Fruit fly (Drosophila melanogaster) whole organism, prepupa: ENCODE measurements around the gene Iml1.

Experiments used
- CG11294 ChIP-seq: fragments of 200-800 bp; sonication (Bioruptor generic); IDR thresholded peaks from 2 replicates; pipeline ENCODE4 v1.3.6; 2022; ENCODE audit warnings: missing biosample characterization, missing genetic modification characterization
- CG11762 ChIP-seq: fragments of 200-800 bp; sonication (Bioruptor generic); optimal IDR thresholded peaks from 3 replicates; lab custom pipeline; 2016; ENCODE audit warnings: missing biosample characterization, missing genetic modification characterization; ENCODE audit not compliant: insufficient read depth
- CG34406 ChIP-seq: fragments of 200-800 bp; sonication (Bioruptor generic); optimal IDR thresholded peaks from 3 replicates; lab custom pipeline; 2016; ENCODE audit warnings: missing biosample characterization, missing genetic modification characterization
- CG8319 ChIP-seq: fragments of 200-800 bp; sonication (Bioruptor generic); optimal IDR thresholded peaks from 3 replicates; lab custom pipeline; 2016; ENCODE audit warnings: missing biosample characterization, missing genetic modification characterization
- Ets96B ChIP-seq: fragments of 200-800 bp; optimal IDR thresholded peaks from 2 replicates; lab custom pipeline; 2019; ENCODE audit warnings: missing biosample characterization, mild to moderate bottlenecking, missing genetic modification characterization, moderate library complexity
- Gug ChIP-seq: fragments of 200-800 bp; sonication (Bioruptor generic); IDR thresholded peaks from 2 replicates; pipeline ENCODE4 v1.3.6; 2022; ENCODE audit warnings: missing biosample characterization, missing genetic modification characterization
- OdsH ChIP-seq: fragments of 200-800 bp; sonication (Bioruptor generic); optimal IDR thresholded peaks from 3 replicates; lab custom pipeline; 2016; ENCODE audit warnings: missing biosample characterization, missing genetic modification characterization
- Smox ChIP-seq: fragments of 200-800 bp; sonication (Bioruptor generic); optimal IDR thresholded peaks from 3 replicates; lab custom pipeline; 2016; ENCODE audit warnings: missing biosample characterization, missing genetic modification characterization
- Sox102F ChIP-seq: fragments of 200-800 bp; sonication (Bioruptor generic); optimal IDR thresholded peaks from 2 replicates; lab custom pipeline; 2016; ENCODE audit warnings: missing biosample characterization, mild to moderate bottlenecking, missing genetic modification characterization
- Sox14 ChIP-seq: fragments of 200-800 bp; sonication (Bioruptor generic); optimal IDR thresholded peaks from 3 replicates; lab custom pipeline; 2016; ENCODE audit warnings: missing biosample characterization, missing genetic modification characterization
- topi ChIP-seq: fragments of 200-800 bp; sonication (Bioruptor generic); optimal IDR thresholded peaks from 3 replicates; lab custom pipeline; 2016; ENCODE audit warnings: missing biosample characterization, missing genetic modification characterization

dm6 chr3L:1488592-1489183 lies 45.1 kb downstream of the Iml1 start:
- TF ChIP-seq Ets96B (tag; lab: Kevin White, UChicago) (no peak), topi (GFP tag; lab: Kevin White, UChicago) (no peak), OdsH (GFP tag; lab: Kevin White, UChicago) (no peak), CG34406 (GFP tag; lab: Kevin White, UChicago) (no peak), Sox14 (peak; percentile 5), CG11762 (GFP tag; lab: Kevin White, UChicago) (no peak), Sox102F (GFP tag; lab: Kevin White, UChicago) (no peak), Gug (GFP tag; lab: Robert Waterston, UW) (no peak), CG11294 (no peak), CG8319 (GFP tag; lab: Kevin White, UChicago) (no peak), Smox (GFP tag; lab: Kevin White, UChicago) (no peak)
